Fruit fly (Drosophila melanogaster): ENCODE measurements around the gene CG4198.

The CG4198 gene

dm6 chrX:5317170-5317569 is 4.1 kb downstream of the CG4198 start, which contains the start of the genes CG15930 and Sas10 (continued):
- TF ChIP-seq Max (GFP tag; optimal IDR thresholded peaks at IDR 0.05) = peak; percentile 45
- TF ChIP-seq Med (GFP tag) = peak; percentile 20
- peak; percentile 20; the same call in 1 of the 2 replicates for TF ChIP-seq inv (GFP tag; IDR thresholded peaks at IDR 0.05; ENCODE audit: partially characterized antibody)
- TF ChIP-seq Dbx (GFP tag; IDR thresholded peaks at IDR 0.05) = no peak
- TF ChIP-seq CG2889 (GFP tag; IDR thresholded peaks at IDR 0.05) = no peak
- TF ChIP-seq sens (GFP tag) = no peak
- peak; percentile 42 for TF ChIP-seq MESR4 (GFP tag; optimal IDR thresholded peaks at IDR 0.05)
- TF ChIP-seq Dp (GFP tag; optimal IDR thresholded peaks at IDR 0.05) = peak; percentile 58
- peak; percentile 14; the same call in 1 of the 3 replicates for TF ChIP-seq Opbp (GFP tag; IDR thresholded peaks at IDR 0.05; ENCODE audit: partially characterized antibody)
- TF ChIP-seq Lhr (GFP tag; optimal IDR thresholded peaks at IDR 0.05) = peak; percentile 44

- TF ChIP-seq org-1 (GFP tag; optimal IDR thresholded peaks at IDR 0.05) (no peak), Dfd (GFP tag; optimal IDR thresholded peaks at IDR 0.05) (peak in 1 of 2 experiments; percentile 15), CG7745 (tag; optimal IDR thresholded peaks at IDR 0.05) (no peak), hb (GFP tag; IDR thresholded peaks at IDR 0.05; ENCODE audit: partially characterized antibody) (peak; percentile 60; the same call in 2 of the 3 replicates), CG9437 (GFP tag; optimal IDR thresholded peaks at IDR 0.05) (peak; percentile 5), Rx (GFP tag; IDR thresholded peaks at IDR 0.05) (peak; percentile 56), Lim3 (GFP tag; IDR thresholded peaks at IDR 0.05) (no peak), gsb (GFP tag; IDR thresholded peaks at IDR 0.05) (0 out of 2 replicates have a peak, but pooled peaks have one; percentile 25), CG33213 (GFP tag; optimal IDR thresholded peaks at IDR 0.05) (peak; percentile 87), CHES-1-like (GFP tag; optimal IDR thresholded peaks at IDR 0.05) (peak; percentile 81), chinmo (GFP tag; IDR thresholded peaks at IDR 0.05; ENCODE audit: partially characterized antibody) (no peak), CG10565 (GFP tag; optimal IDR thresholded peaks at IDR 0.05) (no peak), E2f1 (GFP tag; IDR thresholded peaks at IDR 0.05) (peak; percentile 79), Mrtf (GFP tag; IDR thresholded peaks at IDR 0.05) (peak; percentile 57; the same call in 2 of the 3 replicates), Antp (GFP tag; optimal IDR thresholded peaks at IDR 0.05) (peak; percentile 78), CG4707 (GFP tag; optimal IDR thresholded peaks at IDR 0.05) (no peak), pb (GFP tag; optimal IDR thresholded peaks at IDR 0.05) (peak; percentile 60), CG5180 (GFP tag; optimal IDR thresholded peaks at IDR 0.05) (no peak), CG14667 (GFP tag; IDR thresholded peaks at IDR 0.05) (peak; percentile 57), CG33557 (GFP tag; optimal IDR thresholded peaks at IDR 0.05) (no peak), sna (GFP tag; IDR thresholded peaks at IDR 0.05; ENCODE audit: partially characterized antibody) (peak; percentile 60; the same call in 1 of the 2 replicates), chif (GFP tag; optimal IDR thresholded peaks at IDR 0.05) (peak; percentile 17 to 64), D19A (tag; optimal IDR thresholded peaks at IDR 0.05) (no peak), ind (GFP tag; optimal IDR thresholded peaks at IDR 0.05) (peak; percentile 79), caup (GFP tag; optimal IDR thresholded peaks at IDR 0.05; ENCODE audit: severe bottlenecking) (no peak), onecut (GFP tag; IDR thresholded peaks at IDR 0.05) (0 out of 2 replicates have a peak, but pooled peaks have one; percentile 14), CG8478 (optimal IDR thresholded peaks at IDR 0.05) (no peak), klu (GFP tag; IDR thresholded peaks at IDR 0.05) (peak; percentile 39; the same call in 1 of the 2 replicates), Bdp1 (GFP tag; optimal IDR thresholded peaks at IDR 0.05) (peak; percentile 37), CG11398 (GFP tag; optimal IDR thresholded peaks at IDR 0.05) (peak; percentile 64), bowl (GFP tag; IDR thresholded peaks at IDR 0.05) (0 out of 2 replicates have a peak, but pooled peaks have one; percentile 24), HLH3B (GFP tag; IDR thresholded peaks at IDR 0.05) (peak; percentile 62), stwl (tag; optimal IDR thresholded peaks at IDR 0.05) (peak; percentile 37), CG10321 (GFP tag; IDR thresholded peaks at IDR 0.05) (0 out of 2 replicates have a peak, but pooled peaks have one; percentile 11), fd64A (GFP tag; optimal IDR thresholded peaks at IDR 0.05) (no peak), CG15696 (tag; optimal IDR thresholded peaks at IDR 0.05) (peak; percentile 25), HmgD (GFP tag; optimal IDR thresholded peaks at IDR 0.05) (peak; percentile 70), Sin3A (optimal IDR thresholded peaks at IDR 0.05) (peak; percentile 81), CG13424 (tag; optimal IDR thresholded peaks at IDR 0.05) (peak; percentile 55), CG8944 (GFP tag; optimal IDR thresholded peaks at IDR 0.05) (peak; percentile 76)
Measured at dm6 chrX:5322459-5322883, 9.4 kb downstream of the CG4198 start, which contains the start of gene Rnp4F. Rnp4F (minus strand) TSS chrX:5322696.
